Worm (Caenorhabditis elegans): ENCODE data around the gene C28H8.3.

C28H8.3 gene

DNA sequence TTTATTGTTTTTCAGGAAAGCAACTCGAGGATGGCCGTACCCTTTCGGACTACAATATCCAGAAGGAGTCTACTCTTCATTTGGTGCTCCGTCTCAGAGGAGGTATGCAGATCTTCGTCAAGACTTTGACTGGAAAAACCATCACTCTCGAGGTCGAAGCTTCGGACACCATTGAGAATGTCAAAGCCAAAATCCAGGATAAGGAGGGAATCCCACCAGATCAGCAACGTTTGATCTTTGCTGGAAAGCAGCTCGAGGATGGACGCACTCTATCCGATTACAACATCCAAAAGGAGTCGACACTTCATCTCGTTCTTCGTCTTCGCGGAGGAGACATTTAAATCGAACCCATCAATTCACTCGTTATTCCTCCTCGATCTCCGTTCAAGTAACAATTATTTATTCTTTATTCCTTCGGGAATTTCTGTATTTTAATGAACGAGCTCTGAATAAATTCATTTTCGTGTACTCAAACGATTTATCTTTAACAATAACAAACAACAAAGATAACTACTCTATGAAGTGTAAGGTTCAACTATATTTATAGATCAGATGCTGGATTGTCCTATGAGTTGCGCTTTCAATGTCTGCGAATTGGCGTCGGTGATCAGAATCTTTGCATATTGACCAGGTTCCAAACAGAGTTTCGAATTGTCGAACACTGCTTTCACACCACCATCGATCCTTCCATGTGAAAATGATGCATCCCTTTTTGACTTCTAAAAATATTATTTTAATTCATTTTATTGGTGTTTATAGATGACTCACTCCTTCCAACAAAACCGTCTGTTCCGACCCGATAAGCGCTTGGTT lies 35.1 kb downstream of the C28H8.3 start:
- TF ChIP-seq unc-62 (GFP tag; optimal IDR thresholded peaks at IDR 0.05) = no peak

DNA sequence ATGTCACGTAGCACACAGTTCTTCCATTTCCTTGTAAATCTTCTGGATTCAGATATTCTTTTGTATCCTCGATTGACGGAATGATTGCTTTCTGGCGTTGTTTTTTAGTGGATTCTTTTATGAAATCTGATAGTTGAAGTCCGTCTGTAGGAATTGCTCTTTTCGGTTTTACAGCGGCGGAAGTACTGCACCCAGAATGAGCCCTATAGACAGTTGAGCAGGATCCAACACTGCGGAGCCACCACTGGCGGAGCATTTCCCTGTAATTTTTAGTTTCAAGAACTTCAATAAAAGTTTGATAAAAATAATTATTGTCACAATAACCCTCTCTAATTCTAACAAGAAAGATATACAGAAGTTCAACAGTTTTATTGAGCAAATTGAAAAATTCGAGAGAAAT lies 37.4 kb downstream of the C28H8.3 start, which contains the start of gene F25B5.5:
Gene F25B5.5, minus strand, starts transcription at position 260 of the 400 bp plus-strand sequence.
- TF ChIP-seq unc-62 (GFP tag; optimal IDR thresholded peaks at IDR 0.05) = no peak

DNA sequence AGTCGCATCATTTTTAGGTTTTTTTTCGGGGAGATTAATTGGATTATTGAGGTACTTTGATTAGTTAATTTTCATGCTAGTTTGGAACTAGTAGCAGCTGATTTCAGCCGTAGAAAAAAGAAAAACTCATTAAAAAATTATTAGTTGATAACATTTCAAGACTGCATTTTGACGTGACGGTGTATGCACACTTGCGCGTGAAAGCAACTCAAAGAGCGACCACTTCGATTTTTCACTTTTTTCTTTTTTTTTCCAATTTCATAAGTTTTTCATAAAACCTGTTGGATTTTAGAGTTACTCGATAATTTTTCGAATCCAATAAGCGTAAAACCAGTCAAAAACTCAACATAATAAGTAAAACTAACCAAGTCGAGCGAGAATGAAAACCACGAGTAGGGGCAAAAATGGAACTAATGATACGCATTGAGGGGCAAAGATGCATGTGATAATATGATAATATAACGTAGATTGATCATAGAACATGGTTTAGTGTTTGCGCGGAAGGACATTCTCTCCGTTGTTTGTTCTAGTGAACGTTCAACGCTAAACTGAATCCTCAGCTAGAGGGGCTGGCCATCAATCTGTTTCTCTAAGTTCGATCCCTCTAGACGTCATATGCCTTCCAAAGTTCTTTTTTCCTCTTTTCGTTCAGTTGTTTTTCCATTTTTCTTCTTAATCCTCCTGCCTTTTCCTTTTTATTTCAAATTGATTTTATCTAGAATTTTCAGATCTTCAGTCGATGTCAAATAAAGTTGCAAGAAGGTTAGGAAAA lies 39.8 kb downstream of the C28H8.3 start, which contains the start of the genes F25B5.6 and F25B5.3:
Gene F25B5.6, minus strand, starts transcription at position 572 of the 772 bp plus-strand sequence.
Gene F25B5.3, plus strand, starts transcription at position 722 of the 772 bp plus-strand sequence.
- no peak for TF ChIP-seq unc-62 (GFP tag; optimal IDR thresholded peaks at IDR 0.05)

DNA sequence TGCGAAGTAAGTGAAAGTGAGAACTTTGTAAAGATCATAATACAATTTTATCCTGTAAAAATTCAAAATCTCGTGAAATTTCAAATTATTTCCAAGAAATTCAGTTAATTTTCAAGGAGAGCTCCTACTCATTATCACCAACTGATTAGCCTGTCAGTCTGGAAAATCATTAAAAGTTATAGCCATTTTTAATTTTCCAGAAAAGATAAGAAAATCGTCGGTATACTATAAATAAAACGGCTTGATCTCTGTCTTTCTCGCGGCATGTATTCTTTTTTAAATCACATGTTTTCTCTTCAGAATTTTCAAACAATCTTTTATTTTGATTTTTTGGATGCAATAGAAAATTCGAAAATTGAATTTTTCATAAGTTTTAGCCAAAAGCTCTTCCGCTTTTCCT lies 40.5 kb downstream of the C28H8.3 start:
- no peak for TF ChIP-seq unc-62 (GFP tag; optimal IDR thresholded peaks at IDR 0.05)

DNA sequence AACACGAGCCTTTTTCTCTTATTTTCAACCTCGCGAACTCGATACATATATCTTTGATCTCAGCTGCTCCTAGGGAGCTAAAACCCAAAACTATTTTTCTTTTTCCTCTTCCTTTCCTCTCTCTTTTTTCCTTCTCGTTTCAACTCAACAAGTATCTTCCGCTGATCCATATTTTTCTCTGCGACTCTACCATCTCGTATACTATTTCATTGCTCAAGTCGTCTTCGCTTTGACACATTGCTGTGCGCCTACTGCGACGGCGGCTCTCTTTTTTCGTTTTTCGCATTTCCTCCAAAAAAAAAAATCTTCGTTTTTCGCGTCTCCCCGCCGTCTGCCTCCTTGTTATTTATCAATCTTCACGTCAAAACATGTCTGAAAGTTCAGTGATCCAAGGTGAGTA lies 41.3 kb downstream of the C28H8.3 start:
- no peak for TF ChIP-seq unc-62 (GFP tag; optimal IDR thresholded peaks at IDR 0.05)

DNA sequence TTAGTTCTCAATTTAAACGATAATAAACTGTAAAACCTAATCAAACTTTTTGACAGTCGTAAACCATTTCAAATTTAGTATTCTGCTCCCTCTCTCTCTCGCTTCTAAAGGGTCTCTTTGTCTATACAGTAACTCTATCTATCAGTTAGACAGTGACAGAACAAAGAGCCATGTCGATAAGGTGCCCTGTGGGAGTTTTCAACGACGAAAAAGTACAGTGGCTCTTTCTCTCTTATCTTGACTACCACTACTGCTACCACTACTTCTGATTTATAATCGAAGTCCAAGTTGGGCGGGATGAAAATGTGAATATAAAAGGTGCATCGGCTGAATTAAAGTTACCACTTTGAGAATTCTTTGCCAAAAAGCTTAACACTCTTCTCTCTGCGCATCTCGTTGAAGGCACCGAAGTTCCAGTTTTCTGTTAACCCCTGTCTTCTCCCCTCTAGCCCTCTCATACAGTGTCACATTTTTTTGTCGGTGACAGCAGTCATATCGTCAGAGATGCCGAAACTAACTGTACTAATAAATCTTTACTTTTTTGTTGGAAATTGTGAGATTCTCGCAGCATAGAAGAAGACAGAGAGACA lies 42.4 kb downstream of the C28H8.3 start:
- no peak for TF ChIP-seq unc-62 (GFP tag; optimal IDR thresholded peaks at IDR 0.05)

DNA sequence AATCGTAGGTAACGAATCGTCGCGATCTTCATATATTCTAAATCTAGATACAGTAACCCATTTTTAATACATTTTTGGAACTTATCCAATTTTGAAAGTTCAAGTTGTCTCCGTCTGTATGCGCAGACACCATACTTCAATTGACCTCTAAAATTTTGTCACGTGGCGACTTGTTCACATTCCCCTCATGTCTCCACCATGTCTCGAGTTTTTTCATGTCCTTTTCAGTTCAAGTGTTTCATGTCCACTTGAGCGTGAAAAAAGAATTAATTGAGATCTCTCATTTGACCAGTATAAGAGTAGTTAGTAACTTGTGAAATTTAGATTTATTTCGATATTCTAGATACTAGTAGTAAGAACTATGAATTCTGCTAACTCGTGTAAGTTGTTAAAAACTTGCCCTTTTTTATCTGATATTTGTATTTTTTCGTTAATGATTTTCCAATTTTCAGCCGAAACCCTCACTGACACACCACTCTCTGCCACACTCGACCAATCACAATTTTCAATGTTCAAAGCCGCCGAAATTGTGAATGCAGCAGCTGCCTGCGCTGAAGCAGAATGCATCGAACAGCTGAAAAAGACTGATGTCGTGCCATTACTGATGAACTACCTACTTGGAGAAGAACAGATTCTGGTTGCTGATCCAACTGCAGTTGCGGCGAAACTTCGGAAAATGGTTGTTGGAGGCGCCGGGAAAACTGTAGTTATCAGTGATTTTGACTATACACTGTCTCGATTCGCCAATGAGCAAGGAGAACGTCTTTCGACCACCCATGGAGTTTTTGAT lies 43.3 kb downstream of the C28H8.3 start:
- TF ChIP-seq unc-62 (GFP tag; optimal IDR thresholded peaks at IDR 0.05) = no peak

DNA sequence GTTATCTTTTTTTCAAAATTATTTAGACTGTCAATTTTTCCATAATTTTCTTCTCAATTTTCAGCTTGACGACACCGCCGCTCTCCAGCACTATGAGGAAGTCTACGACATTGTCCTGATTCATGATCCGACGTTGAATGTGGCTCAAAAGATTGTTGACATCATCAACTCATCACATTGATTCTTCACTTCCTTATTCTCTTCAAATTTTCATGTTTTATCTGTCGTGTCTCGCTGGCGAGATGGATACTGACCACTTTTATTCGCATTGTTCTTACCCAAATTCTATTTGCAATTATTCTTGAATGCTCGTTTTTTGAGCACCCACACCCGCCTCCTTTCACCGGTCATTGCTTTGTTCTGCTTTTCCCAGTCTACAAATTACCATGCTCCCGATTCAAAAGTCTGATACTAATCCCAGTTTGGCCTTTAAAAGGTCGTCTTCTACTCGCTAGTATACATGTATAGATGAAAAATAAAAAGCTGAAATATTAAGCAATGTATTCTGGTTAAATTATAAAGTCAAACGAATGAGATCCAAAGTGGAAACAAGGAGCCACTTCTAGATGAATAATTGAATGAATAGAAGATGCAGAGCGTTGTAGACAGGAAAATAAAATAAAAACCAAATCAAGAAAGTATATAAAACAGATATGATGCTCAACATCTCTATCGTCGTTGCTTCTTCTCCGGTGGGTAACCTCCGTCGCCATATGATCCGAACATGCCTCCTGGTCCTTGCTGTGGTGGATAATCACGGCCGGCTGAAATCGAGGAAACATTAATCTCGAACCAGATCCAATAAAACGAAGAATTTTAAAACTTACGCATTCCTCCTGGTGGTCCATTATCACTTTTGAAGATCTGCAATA lies 44.8 kb downstream of the C28H8.3 start:
- TF ChIP-seq unc-62 (GFP tag; optimal IDR thresholded peaks at IDR 0.05) = no peak

DNA sequence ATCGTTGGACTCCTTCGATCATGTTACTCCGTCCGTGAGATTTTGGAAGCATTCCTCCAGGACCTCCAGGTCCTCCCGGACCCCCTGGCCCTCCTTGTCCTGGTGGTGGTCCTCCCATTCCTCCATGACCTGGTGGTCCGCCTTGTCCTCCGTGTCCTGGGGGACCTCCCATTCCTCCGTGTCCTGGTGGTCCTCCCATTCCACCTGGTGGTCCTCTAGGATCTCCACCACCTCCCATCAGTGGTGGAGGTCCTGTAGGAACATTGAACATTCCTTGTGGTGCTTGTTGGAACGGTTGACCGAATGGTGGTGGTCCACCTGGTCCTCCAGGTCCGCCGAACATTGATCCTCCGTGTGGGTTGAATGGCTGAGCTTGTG lies 45.4 kb downstream of the C28H8.3 start:
- no peak for TF ChIP-seq unc-62 (GFP tag; optimal IDR thresholded peaks at IDR 0.05)

DNA sequence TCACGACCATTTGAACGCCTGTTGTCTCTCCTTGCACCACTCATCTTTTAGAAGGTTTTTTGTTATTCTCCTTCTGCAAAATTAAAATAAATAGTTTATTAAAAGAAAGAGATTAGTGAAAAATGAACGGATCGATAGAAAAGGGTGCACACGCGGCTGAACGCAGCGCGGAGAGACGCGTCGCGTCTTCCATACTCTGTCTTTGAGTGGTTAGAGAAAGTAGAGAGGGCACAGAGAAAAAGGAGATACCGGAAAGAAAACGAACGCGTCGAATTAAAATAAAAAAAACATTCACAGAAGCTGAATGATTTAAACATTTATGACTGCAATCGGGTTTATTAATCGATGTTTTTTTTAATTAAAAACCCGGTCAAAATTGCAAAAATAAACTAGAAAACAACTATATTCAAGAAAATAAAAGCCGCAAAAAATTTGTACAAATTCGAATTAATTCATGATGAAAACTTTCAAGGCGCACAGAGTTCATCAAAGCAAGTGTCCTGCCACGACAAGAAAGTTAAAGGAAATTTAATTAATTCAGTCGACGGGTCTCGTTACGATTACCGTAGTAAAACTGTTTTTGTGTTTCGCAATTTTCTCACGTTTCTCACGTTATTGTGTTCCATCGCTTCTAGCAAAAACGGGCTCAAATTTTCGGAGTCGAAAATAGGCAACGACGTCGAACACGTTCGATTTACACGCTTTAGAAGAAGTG lies 49.8 kb downstream of the C28H8.3 start, which contains the start of the genes nono-1 and nop-1:
Gene nono-1, minus strand, starts transcription at position 75 of the 715 bp plus-strand sequence.
Gene nop-1, plus strand, starts transcription at position 551 of the 715 bp plus-strand sequence.
- no peak for TF ChIP-seq unc-62 (GFP tag; optimal IDR thresholded peaks at IDR 0.05)

DNA sequence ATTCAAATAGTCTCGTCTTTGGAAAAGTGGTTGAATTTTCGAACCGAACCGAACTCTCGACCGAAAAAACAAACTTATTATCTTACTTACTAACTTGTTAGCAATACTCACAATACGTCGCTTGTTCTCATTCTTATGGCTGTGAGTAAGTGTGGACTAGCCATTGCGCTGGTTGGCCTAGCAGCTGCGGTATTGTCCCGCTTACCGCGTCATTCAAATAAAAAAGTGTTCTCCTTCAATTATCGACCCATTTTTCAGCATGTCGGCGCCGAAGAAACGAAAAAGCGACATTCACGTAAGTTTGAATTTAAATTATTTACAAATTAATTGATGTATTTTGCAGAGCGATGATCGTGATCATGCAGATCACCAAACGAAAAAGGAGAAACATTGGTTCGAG lies 50.5 kb downstream of the C28H8.3 start:
- TF ChIP-seq unc-62 (GFP tag; optimal IDR thresholded peaks at IDR 0.05) = no peak

DNA sequence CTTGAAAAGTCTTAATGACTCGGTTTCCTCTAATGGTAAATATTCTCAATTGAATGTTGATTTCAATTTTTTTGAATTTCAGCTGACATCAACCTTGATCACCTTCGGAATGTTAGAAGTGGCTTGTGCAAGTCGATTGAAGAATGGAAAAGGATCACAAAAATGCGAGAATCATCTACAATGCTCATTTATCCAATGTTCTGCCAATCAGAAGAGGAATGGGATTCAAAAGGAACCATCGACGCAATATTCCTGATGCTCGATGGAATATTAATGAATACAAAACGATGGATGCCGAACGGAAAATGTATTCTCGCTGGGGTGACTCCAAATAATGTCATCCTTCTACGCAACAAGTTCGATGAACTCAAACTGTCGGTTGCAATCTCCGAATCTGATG lies 53.1 kb downstream of the C28H8.3 start:
- TF ChIP-seq unc-62 (GFP tag; optimal IDR thresholded peaks at IDR 0.05) = no peak

DNA sequence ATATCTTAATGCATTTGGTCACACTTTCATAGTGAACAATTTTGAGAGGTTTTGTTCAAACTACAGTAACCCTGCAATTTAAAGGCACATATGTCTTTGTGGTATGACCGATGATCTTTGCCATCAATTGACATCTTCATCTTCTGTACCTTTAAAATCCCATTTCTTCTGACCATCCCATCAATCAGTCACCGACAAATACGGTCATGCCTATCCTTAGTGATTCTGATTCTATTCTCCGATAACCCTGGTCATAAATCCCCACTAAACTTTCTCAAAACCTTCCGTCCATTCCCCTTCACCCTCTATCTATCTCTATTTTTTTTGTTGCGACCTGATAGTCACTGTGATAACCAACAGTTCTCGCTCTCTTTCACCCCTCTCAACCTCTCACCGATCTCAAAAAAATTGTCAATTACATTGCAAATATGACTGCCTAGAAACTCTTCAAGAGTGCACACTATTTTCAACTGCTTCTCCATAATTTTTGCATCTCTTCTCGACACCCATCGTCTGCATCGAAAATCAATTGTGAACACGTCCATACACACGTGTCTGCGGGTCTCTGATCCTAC lies 55.6 kb downstream of the C28H8.3 start:
- no peak for TF ChIP-seq unc-62 (GFP tag; optimal IDR thresholded peaks at IDR 0.05)

Measured in whole organism, dauer.